Worm (Caenorhabditis elegans) whole organism, L3 larva: ENCODE results near the gene F10E9.3.

ENCODE experiments used
- R02D3.7 ChIP-seq: fragments of 150-350 bp; optimal IDR thresholded peaks from 2 replicates; lab custom pipeline; 2014; ENCODE audit warnings: missing biosample characterization, missing genetic modification characterization
- ceh-82 ChIP-seq: fragments of 150-350 bp; optimal IDR thresholded peaks from 2 replicates; lab custom pipeline; 2014; ENCODE audit warnings: missing biosample characterization, missing genetic modification characterization

DNA sequence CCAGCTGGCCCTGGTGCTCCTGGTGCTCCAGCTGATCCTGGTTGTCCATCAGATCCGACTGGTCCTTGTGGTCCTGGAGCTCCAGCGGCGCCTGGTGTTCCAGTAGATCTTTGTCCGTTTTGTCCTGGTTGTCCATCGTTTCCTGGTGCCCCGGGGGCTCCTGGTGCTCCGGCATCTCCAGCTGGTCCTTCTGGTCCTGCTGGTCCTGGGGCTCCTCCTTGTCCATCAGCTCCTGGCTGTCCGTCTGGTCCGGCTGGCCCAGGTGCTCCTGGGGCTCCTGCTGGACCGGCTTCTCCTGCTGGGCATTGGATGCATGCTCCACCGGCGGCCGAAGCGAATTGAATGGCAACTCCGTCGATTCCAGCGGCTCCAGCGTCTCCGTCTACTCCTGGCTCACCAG is 48.2 kb upstream of the F10E9.3 start:
- TF ChIP-seq ceh-82 (tag; lab: Kevin White, UChicago) (no peak), R02D3.7 (tag; lab: Kevin White, UChicago) (no peak)
